Fruit fly (Drosophila melanogaster): ENCODE data around the gene Cpr64Ac.

dm6 chr3L:4187930-4188523, 24.7 kb downstream of the Cpr64Ac start, which contains the start of the genes Teh2 and tipE:
- TF ChIP-seq cnc (optimal IDR thresholded peaks at IDR 0.05): no peak
- TF ChIP-seq CG33017 (tag; optimal IDR thresholded peaks at IDR 0.05): no peak
- TF ChIP-seq CG12768 (GFP tag; optimal IDR thresholded peaks at IDR 0.05): no peak
- TF ChIP-seq Mnt (GFP tag; optimal IDR thresholded peaks at IDR 0.05): no peak
- TF ChIP-seq cic (GFP tag; optimal IDR thresholded peaks at IDR 0.05): no peak
- TF ChIP-seq Crg-1 (GFP tag; optimal IDR thresholded peaks at IDR 0.05): no peak

All from whole organism, adult.